Worm (Caenorhabditis elegans): ENCODE results near the gene fan-1.
A peak's percentile ranks its signal among the peaks of the same experiment; 100 is the strongest.

The fan-1 gene

DNA sequence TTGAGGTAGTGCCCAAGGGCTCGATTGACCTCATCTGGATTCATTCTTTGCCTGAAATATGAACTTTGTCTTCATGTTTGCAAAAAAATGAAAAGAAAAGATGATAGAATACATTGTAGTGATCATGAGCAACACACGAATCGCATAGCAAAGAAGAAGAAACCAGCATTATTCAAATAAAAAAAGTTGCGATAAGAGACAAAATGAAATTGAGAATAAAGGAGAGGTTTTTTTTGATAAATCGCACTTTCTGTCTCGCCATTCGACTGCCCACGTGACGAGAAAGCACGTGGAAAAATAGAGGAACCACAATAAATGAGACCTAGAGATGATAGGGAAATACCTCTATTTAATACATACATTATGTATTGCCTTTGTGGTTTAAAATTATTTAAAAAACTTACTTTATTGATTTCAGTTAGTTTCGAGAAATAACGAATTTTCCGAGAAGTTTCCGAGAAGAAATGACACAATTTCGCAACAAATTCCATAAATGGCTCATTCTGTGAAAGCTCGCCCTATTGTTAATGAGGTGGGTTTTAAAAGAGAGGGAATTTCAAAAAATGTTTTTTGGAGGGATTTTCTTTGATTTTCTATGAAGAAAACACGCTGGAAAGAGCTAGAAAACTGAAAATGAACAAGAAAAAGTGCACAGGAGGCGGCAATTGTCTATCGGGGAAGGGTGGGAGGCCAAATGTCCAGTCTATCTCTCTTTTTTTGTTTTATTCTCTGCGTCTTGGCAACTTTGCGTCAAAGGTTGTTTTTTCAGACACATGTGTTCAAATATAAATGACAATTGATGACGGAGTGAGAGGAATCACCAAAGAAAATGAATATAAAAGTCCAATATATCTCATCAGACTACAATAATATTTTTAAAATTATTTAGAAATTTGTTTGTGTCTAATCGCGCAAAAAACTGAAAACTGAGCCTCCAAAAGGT, 7.2 kb downstream of the fan-1 start, which contains the start of gene paqr-1 (continued):
- TF ChIP-seq ces-1 (GFP tag; optimal IDR thresholded peaks at IDR 0.05) = no peak
- TF ChIP-seq dsc-1 (tag; optimal IDR thresholded peaks at IDR 0.05) = no peak
- TF ChIP-seq lin-14 (GFP tag; optimal IDR thresholded peaks at IDR 0.05) = peak; percentile 47
- TF ChIP-seq fkh-10 (GFP tag; optimal IDR thresholded peaks at IDR 0.05) = no peak
- peak; percentile 51 for TF ChIP-seq snu-23 (GFP tag; optimal IDR thresholded peaks at IDR 0.05)
- TF ChIP-seq nhr-19 (GFP tag; conservative IDR thresholded peaks at IDR 0.05) = no peak; the same call in 1 of the 2 replicates
- peak; percentile 34 to 43 for TF ChIP-seq lsy-2 (tag; optimal IDR thresholded peaks at IDR 0.05)
- no peak for TF ChIP-seq unc-86 (tag; optimal IDR thresholded peaks at IDR 0.05)
- TF ChIP-seq efl-3 (GFP tag; optimal IDR thresholded peaks at IDR 0.05) = no peak
- TF ChIP-seq nhr-85 (tag) = peak; percentile 87
- no peak for TF ChIP-seq C16A3.4 (tag; optimal IDR thresholded peaks at IDR 0.05)
- TF ChIP-seq F16B12.6 (tag; optimal IDR thresholded peaks at IDR 0.05) = no peak
- TF ChIP-seq lin-15B (tag; optimal IDR thresholded peaks at IDR 0.05) = peak; percentile 27
- TF ChIP-seq lir-3 (tag; optimal IDR thresholded peaks at IDR 0.05; ENCODE audit: poor library complexity) = peak; percentile 42
- no peak for TF ChIP-seq jun-1 (tag; optimal IDR thresholded peaks at IDR 0.05)
- no peak for TF ChIP-seq nhr-28 (tag; optimal IDR thresholded peaks at IDR 0.05)
- no peak for TF ChIP-seq C04F5.9 (tag; optimal IDR thresholded peaks at IDR 0.05)
- TF ChIP-seq unc-130 (tag; optimal IDR thresholded peaks at IDR 0.05) = peak; percentile 22
- no peak for TF ChIP-seq nhr-11 (tag; optimal IDR thresholded peaks at IDR 0.05)
- peak; percentile 42 for TF ChIP-seq mep-1 (tag; optimal IDR thresholded peaks at IDR 0.05)
- no peak for TF ChIP-seq nhr-76 (tag; optimal IDR thresholded peaks at IDR 0.05)
- TF ChIP-seq egl-27 (tag; optimal IDR thresholded peaks at IDR 0.05) = no peak
- peak; percentile 40 for TF ChIP-seq rnt-1 (tag; optimal IDR thresholded peaks at IDR 0.05)
- TF ChIP-seq mef-2 (tag; optimal IDR thresholded peaks at IDR 0.05) = no peak
- TF ChIP-seq dpl-1 (GFP tag; optimal IDR thresholded peaks at IDR 0.05) = peak; percentile 55 to 86 (median 71)
- TF ChIP-seq tlp-1 (tag; optimal IDR thresholded peaks at IDR 0.05) = no peak
- TF ChIP-seq ceh-82 (tag; optimal IDR thresholded peaks at IDR 0.05) = peak in 1 of 3 experiments; percentile 39
- TF ChIP-seq unc-62 (GFP tag; optimal IDR thresholded peaks at IDR 0.05) = no peak
- no peak for TF ChIP-seq ztf-4 (tag; optimal IDR thresholded peaks at IDR 0.05)
- peak; percentile 2 for TF ChIP-seq swsn-7 (tag; optimal IDR thresholded peaks at IDR 0.05)
- TF ChIP-seq sptf-1 (tag; optimal IDR thresholded peaks at IDR 0.05) = no peak
- TF ChIP-seq lin-13 (GFP tag; optimal IDR thresholded peaks at IDR 0.05) = no peak
- TF ChIP-seq lin-35 (GFP tag; optimal IDR thresholded peaks at IDR 0.05) = peak; percentile 66 to 81
- peak; percentile 50 for TF ChIP-seq elt-2 (tag; optimal IDR thresholded peaks at IDR 0.05)
- no peak for TF ChIP-seq nhr-12 (tag; optimal IDR thresholded peaks at IDR 0.05)
- peak; percentile 72 for TF ChIP-seq nhr-71 (tag; optimal IDR thresholded peaks at IDR 0.05)
- no peak for TF ChIP-seq lin-39 (tag; optimal IDR thresholded peaks at IDR 0.05)
- TF ChIP-seq unc-30 (tag; optimal IDR thresholded peaks at IDR 0.05) = no peak
- TF ChIP-seq skn-1 (tag; optimal IDR thresholded peaks at IDR 0.05) = no peak
- TF ChIP-seq alr-1 (tag; optimal IDR thresholded peaks at IDR 0.05; ENCODE audit: borderline replicate concordance) = no peak
- no peak for TF ChIP-seq mab-9 (GFP tag; IDR thresholded peaks at IDR 0.05)
- no peak for TF ChIP-seq ceh-63 (GFP tag; optimal IDR thresholded peaks at IDR 0.05)
